Worm (Caenorhabditis elegans) whole organism, early embryonic: ENCODE measurements around the gene F07F6.4.

Source experiments
- B0310.2 ChIP-seq: sonication (generic microtip); optimal IDR thresholded peaks from 2 replicates; lab custom pipeline; 2016; ENCODE audit warnings: mild to moderate bottlenecking, missing genetic modification characterization, missing compliant biosample characterization
- F13C5.2 ChIP-seq: sonication (generic microtip); optimal IDR thresholded peaks from 2 replicates; lab custom pipeline; 2017; ENCODE audit warnings: mild to moderate bottlenecking, missing genetic modification characterization, inconsistent platforms, missing compliant biosample characterization
- aly-1 ChIP-seq: sonication (generic microtip); optimal IDR thresholded peaks from 2 replicates; lab custom pipeline; 2016; ENCODE audit warnings: missing genetic modification characterization, missing compliant biosample characterization
- ama-1 ChIP-seq: fragments of 150-350 bp; optimal IDR thresholded peaks from 2 replicates; lab custom pipeline; 2014
- ceh-13 ChIP-seq: fragments of 200-800 bp; sonication (Bioruptor generic); optimal IDR thresholded peaks from 2 replicates; lab custom pipeline; 2018; ENCODE audit warnings: mild to moderate bottlenecking, missing genetic modification characterization, missing compliant biosample characterization
- ceh-36 ChIP-seq: sonication (generic microtip); optimal IDR thresholded peaks from 2 replicates; lab custom pipeline; 2016; ENCODE audit warnings: missing genetic modification characterization, inconsistent platforms, missing compliant biosample characterization
- ets-7 ChIP-seq: sonication (generic microtip); optimal IDR thresholded peaks from 2 replicates; lab custom pipeline; 2016; ENCODE audit warnings: missing genotype, missing genetic modification characterization, missing compliant biosample characterization
- flt-1 ChIP-seq: fragments of 200-800 bp; sonication (Bioruptor generic); IDR thresholded peaks from 2 replicates; pipeline ENCODE4 v1.3.6; 2022; ENCODE audit warnings: missing genetic modification characterization, missing compliant biosample characterization
- hmbx-1 ChIP-seq: sonication (generic microtip); optimal IDR thresholded peaks from 2 replicates; lab custom pipeline; 2016; ENCODE audit warnings: mild to moderate bottlenecking, missing genetic modification characterization, missing compliant biosample characterization
- hmg-4 ChIP-seq: fragments of 200-800 bp; sonication (Bioruptor generic); optimal IDR thresholded peaks from 2 replicates; lab custom pipeline; 2018; ENCODE audit warnings: mild to moderate bottlenecking, missing genetic modification characterization, missing compliant biosample characterization
- hnd-1 ChIP-seq: sonication (generic microtip); optimal IDR thresholded peaks from 2 replicates; lab custom pipeline; 2016; ENCODE audit warnings: missing genetic modification characterization, missing compliant biosample characterization
- pes-1 ChIP-seq: fragments of 200-800 bp; sonication (Bioruptor generic); IDR thresholded peaks from 2 replicates; pipeline ENCODE4 v1.3.6; 2022; ENCODE audit warnings: missing genetic modification reagents, missing genetic modification characterization, missing compliant biosample characterization
- scrt-1 ChIP-seq: fragments of 200-800 bp; sonication (Bioruptor generic); IDR thresholded peaks from 2 replicates; pipeline ENCODE4 v1.3.6; 2022; ENCODE audit warnings: missing genetic modification characterization, missing compliant biosample characterization
- sea-1 ChIP-seq: fragments of 200-800 bp; sonication (Bioruptor generic); conservative IDR thresholded peaks from 2 replicates; pipeline ENCODE4 v1.3.6; 2022; ENCODE audit warnings: missing genetic modification characterization, missing compliant biosample characterization
- tbx-11 ChIP-seq: fragments of 200-800 bp; sonication (Bioruptor generic); IDR thresholded peaks from 2 replicates; pipeline ENCODE4 v1.3.6; 2022; ENCODE audit warnings: missing genetic modification characterization, missing compliant biosample characterization
- tbx-37 ChIP-seq: fragments of 200-800 bp; sonication (Bioruptor generic); conservative IDR thresholded peaks from 2 replicates; pipeline ENCODE4 v1.3.6; 2022; ENCODE audit warnings: missing genetic modification reagents, missing genetic modification characterization, missing compliant biosample characterization
- tra-4 ChIP-seq: sonication (generic microtip); optimal IDR thresholded peaks from 2 replicates; lab custom pipeline; 2017; ENCODE audit warnings: missing genetic modification characterization, missing compliant biosample characterization

F07F6.4 gene

ce11 chrII:5429522-5430257 lies at the start of gene F07F6.4, which contains the start of gene F07F6.2:
Gene F07F6.4 (minus strand): TSS chrII:5429572.
Gene F07F6.2 (plus strand): TSS chrII:5430207.
- TF ChIP-seq F13C5.2 (peak; percentile 9), tra-4 (no peak)

ce11 chrII:5478318-5478717 lies 48.9 kb upstream of the F07F6.4 start, which contains the start of gene F56D1.1:
Gene F56D1.1 (plus strand): TSS chrII:5478618.
- no peak for TF ChIP-seq ceh-36
- TF ChIP-seq B0310.2 (tag; lab: Kevin White, UChicago), result no peak
- no peak for TF ChIP-seq tra-4
- TF ChIP-seq pes-1 (GFP tag; lab: Robert Waterston, UW), result no peak
- TF ChIP-seq ama-1 (lab: Kevin White, UChicago), result no peak
- no peak for TF ChIP-seq ets-7 (tag; lab: Kevin White, UChicago)
- TF ChIP-seq ceh-13, result no peak
- TF ChIP-seq sea-1, result no peak
- no peak for TF ChIP-seq F13C5.2
- no peak for TF ChIP-seq hnd-1 (tag; lab: Kevin White, UChicago)
- TF ChIP-seq tbx-37, result no peak
- TF ChIP-seq flt-1 (GFP tag; lab: Robert Waterston, UW), result no peak
- TF ChIP-seq aly-1 (tag; lab: Kevin White, UChicago), result no peak
- TF ChIP-seq tbx-11 (GFP tag; lab: Robert Waterston, UW), result no peak
- no peak for TF ChIP-seq hmbx-1 (tag; lab: Kevin White, UChicago)
- no peak for TF ChIP-seq hmg-4 (GFP tag; lab: Kevin White, UChicago)

ce11 chrII:5474946-5475345 lies 45.6 kb upstream of the F07F6.4 start, which contains the start of gene ilcr-2:
Gene ilcr-2 (plus strand): TSS chrII:5475246.
- TF ChIP-seq ceh-36, result no peak
- TF ChIP-seq ceh-13, result no peak
- no peak for TF ChIP-seq hmbx-1 (tag; lab: Kevin White, UChicago)
- no peak for TF ChIP-seq sea-1
- TF ChIP-seq tra-4, result no peak
- no peak for TF ChIP-seq tbx-37
- TF ChIP-seq tbx-11 (GFP tag; lab: Robert Waterston, UW), result no peak
- no peak for TF ChIP-seq hnd-1 (tag; lab: Kevin White, UChicago)
- no peak for TF ChIP-seq pes-1 (GFP tag; lab: Robert Waterston, UW)
- no peak for TF ChIP-seq B0310.2 (tag; lab: Kevin White, UChicago)

ce11 chrII:5473946-5474423 lies 44.6 kb upstream of the F07F6.4 start, which contains the start of gene mrps-16:
Gene mrps-16 (plus strand): TSS chrII:5474373.
- TF ChIP-seq pes-1 (GFP tag; lab: Robert Waterston, UW) (0 out of 2 replicates have a peak, but pooled peaks have one; percentile 25), F13C5.2 (peak; percentile 68), ama-1 (lab: Kevin White, UChicago) (no peak), sea-1 (no peak)

ce11 chrII:5465729-5466408 lies 36.5 kb upstream of the F07F6.4 start, which contains the start of gene clr-1:
Gene clr-1 (plus strand): TSS chrII:5466358.
- TF ChIP-seq hmg-4 (GFP tag; lab: Kevin White, UChicago), result no peak
- TF ChIP-seq sea-1, result no peak
- TF ChIP-seq ets-7 (tag; lab: Kevin White, UChicago), result no peak
- no peak for TF ChIP-seq tra-4
- no peak for TF ChIP-seq scrt-1 (GFP tag; lab: Robert Waterston, UW)
- no peak for TF ChIP-seq ama-1 (lab: Kevin White, UChicago)
- no peak for TF ChIP-seq aly-1 (tag; lab: Kevin White, UChicago)
- no peak for TF ChIP-seq pes-1 (GFP tag; lab: Robert Waterston, UW)
- no peak for TF ChIP-seq hnd-1 (tag; lab: Kevin White, UChicago)
- no peak for TF ChIP-seq B0310.2 (tag; lab: Kevin White, UChicago)
- TF ChIP-seq hmbx-1 (tag; lab: Kevin White, UChicago), result no peak
- no peak for TF ChIP-seq flt-1 (GFP tag; lab: Robert Waterston, UW)
- TF ChIP-seq ceh-13, result no peak
- TF ChIP-seq tbx-37, result no peak

ce11 chrII:5463692-5464300 lies 34.4 kb upstream of the F07F6.4 start:
- no peak for TF ChIP-seq ceh-13
- TF ChIP-seq tbx-37, result 0 out of 2 replicates have a peak, but pooled peaks have one; percentile 10
- TF ChIP-seq scrt-1 (GFP tag; lab: Robert Waterston, UW), result no peak
- TF ChIP-seq hnd-1 (tag; lab: Kevin White, UChicago), result no peak
- TF ChIP-seq ceh-36, result no peak
- no peak for TF ChIP-seq ets-7 (tag; lab: Kevin White, UChicago)
- no peak for TF ChIP-seq tbx-11 (GFP tag; lab: Robert Waterston, UW)
- no peak for TF ChIP-seq B0310.2 (tag; lab: Kevin White, UChicago)
- no peak for TF ChIP-seq flt-1 (GFP tag; lab: Robert Waterston, UW)
- TF ChIP-seq hmg-4 (GFP tag; lab: Kevin White, UChicago), result peak; percentile 47
- no peak for TF ChIP-seq tra-4
- TF ChIP-seq aly-1 (tag; lab: Kevin White, UChicago), result no peak
- no peak for TF ChIP-seq pes-1 (GFP tag; lab: Robert Waterston, UW)
- no peak for TF ChIP-seq hmbx-1 (tag; lab: Kevin White, UChicago)
- TF ChIP-seq sea-1, result no peak
- no peak for TF ChIP-seq ama-1 (lab: Kevin White, UChicago)
- TF ChIP-seq F13C5.2, result peak; percentile 5

DNA sequence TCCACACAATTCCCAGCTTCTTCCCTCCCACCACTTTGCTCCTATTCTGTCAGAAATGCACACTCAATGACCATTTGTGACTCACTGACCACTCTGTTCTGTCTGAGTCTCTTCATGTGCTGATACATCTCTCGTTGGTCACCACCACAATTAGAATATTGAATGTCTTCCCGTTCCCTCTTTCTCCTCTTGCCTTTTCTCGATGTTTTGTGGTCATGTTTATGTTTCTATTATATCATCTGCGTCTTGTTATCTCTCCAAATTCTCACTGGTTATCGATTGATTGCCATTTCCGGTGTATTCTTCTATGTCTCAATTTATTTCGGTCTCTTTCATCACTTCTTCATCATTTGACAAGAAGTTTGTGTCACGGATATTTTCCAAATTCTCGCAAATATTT lies 31.5 kb upstream of the F07F6.4 start:
- TF ChIP-seq ets-7 (tag; lab: Kevin White, UChicago) (no peak), F13C5.2 (no peak), hmbx-1 (tag; lab: Kevin White, UChicago) (no peak), scrt-1 (GFP tag; lab: Robert Waterston, UW) (no peak), aly-1 (tag; lab: Kevin White, UChicago) (no peak), tbx-37 (no peak), ama-1 (lab: Kevin White, UChicago) (no peak), sea-1 (no peak)
